Worm (Caenorhabditis elegans): ENCODE data around the gene Y43F8B.29.
A peak's percentile ranks its signal among the peaks of the same experiment; 100 is the strongest.

Y43F8B.29 gene

DNA sequence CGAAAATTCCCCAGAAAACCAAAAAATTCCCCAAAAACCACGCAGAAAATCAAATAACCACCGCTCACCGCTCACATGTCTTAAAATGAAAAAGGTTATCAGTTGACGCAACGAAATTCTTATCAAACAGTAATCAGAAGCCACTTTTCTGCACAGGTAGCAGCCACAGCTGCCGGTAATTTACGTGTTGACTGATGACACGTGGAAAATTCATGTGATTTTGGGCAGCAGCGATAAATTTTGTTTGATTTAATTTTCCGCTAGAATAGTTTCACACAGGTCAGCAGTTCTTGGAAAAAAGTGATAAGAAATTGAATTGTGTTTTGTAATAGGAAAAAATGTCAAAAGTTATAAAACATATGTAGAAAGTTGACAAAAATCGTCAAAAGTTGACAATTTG lies 36.2 kb downstream of the Y43F8B.29 start (continued):
- TF ChIP-seq mdl-1 (tag; optimal IDR thresholded peaks at IDR 0.05) (peak; percentile 5 to 91), dmd-8 (GFP tag; IDR thresholded peaks at IDR 0.05) (no peak), cey-2 (tag; optimal IDR thresholded peaks at IDR 0.05; ENCODE audit: borderline replicate concordance, insufficient read depth) (peak; percentile 80), lin-15B (tag; optimal IDR thresholded peaks at IDR 0.05) (no peak), arid-1 (GFP tag; conservative IDR thresholded peaks at IDR 0.05) (no peak), ZK546.5 (tag; optimal IDR thresholded peaks at IDR 0.05) (no peak), nhr-111 (GFP tag; optimal IDR thresholded peaks at IDR 0.05) (no peak), madf-5 (GFP tag; IDR thresholded peaks at IDR 0.05) (no peak), F26F4.8 (GFP tag; conservative IDR thresholded peaks at IDR 0.05) (no peak), zfp-3 (GFP tag; conservative IDR thresholded peaks at IDR 0.05) (0 out of 2 replicates have a peak, but pooled peaks have one; percentile 14), nhr-77 (tag; optimal IDR thresholded peaks at IDR 0.05) (peak; percentile 91), mes-2 (tag; optimal IDR thresholded peaks at IDR 0.05; ENCODE audit: poor library complexity, severe bottlenecking) (no peak), zip-11 (GFP tag; IDR thresholded peaks at IDR 0.05) (no peak), spr-3 (GFP tag; optimal IDR thresholded peaks at IDR 0.05) (no peak), php-3 (GFP tag; IDR thresholded peaks at IDR 0.05) (peak; percentile 100), ceh-20 (GFP tag; IDR thresholded peaks at IDR 0.05) (peak; percentile 97), set-16 (GFP tag; IDR thresholded peaks at IDR 0.05) (no peak), gei-8 (GFP tag; optimal IDR thresholded peaks at IDR 0.05) (peak; percentile 82), mdt-29 (GFP tag; IDR thresholded peaks at IDR 0.05) (peak; percentile 59), egl-27 (tag; optimal IDR thresholded peaks at IDR 0.05) (no peak), Y75B8A.6 (GFP tag; IDR thresholded peaks at IDR 0.05) (0 out of 2 replicates have a peak, but pooled peaks have one; percentile 34), nhr-10 (tag; optimal IDR thresholded peaks at IDR 0.05) (no peak), lin-1 (GFP tag; IDR thresholded peaks at IDR 0.05) (peak; percentile 88), F44E2.7 (GFP tag; IDR thresholded peaks at IDR 0.05) (no peak), nhr-11 (tag; optimal IDR thresholded peaks at IDR 0.05) (no peak), unc-130 (GFP tag; optimal IDR thresholded peaks at IDR 0.05) (no peak), ZK337.2 (GFP tag; IDR thresholded peaks at IDR 0.05) (no peak), nhr-76 (tag; optimal IDR thresholded peaks at IDR 0.05) (no peak), hlh-11 (tag; optimal IDR thresholded peaks at IDR 0.05) (peak; percentile 98), zip-2 (tag; optimal IDR thresholded peaks at IDR 0.05) (no peak), unc-39 (tag; optimal IDR thresholded peaks at IDR 0.05) (no peak), hlh-30 (tag; optimal IDR thresholded peaks at IDR 0.05; ENCODE audit: insufficient read depth) (peak; percentile 96), nhr-48 (tag; optimal IDR thresholded peaks at IDR 0.05) (peak; percentile 83), saeg-2 (GFP tag; IDR thresholded peaks at IDR 0.05) (peak; percentile 79), daf-8 (GFP tag; IDR thresholded peaks at IDR 0.05) (no peak), attf-4 (tag; optimal IDR thresholded peaks at IDR 0.05) (no peak), dmd-9 (GFP tag; IDR thresholded peaks at IDR 0.05) (no peak), pha-4 (GFP tag; IDR thresholded peaks at IDR 0.05) (peak; percentile 66), pha-4 (tag; optimal IDR thresholded peaks at IDR 0.05) (peak; percentile 6), mep-1 (tag; optimal IDR thresholded peaks at IDR 0.05) (peak; percentile 49), hif-1 (tag; optimal IDR thresholded peaks at IDR 0.05) (peak in 1 of 2 experiments; percentile 17), Y5F2A.4 (GFP tag; optimal IDR thresholded peaks at IDR 0.05) (no peak), zfp-2 (tag; optimal IDR thresholded peaks at IDR 0.05) (no peak), fos-1 (tag; optimal IDR thresholded peaks at IDR 0.05) (no peak), F10B5.3 (tag; optimal IDR thresholded peaks at IDR 0.05) (no peak), mxl-2 (GFP tag; conservative IDR thresholded peaks at IDR 0.05) (peak; percentile 89), madf-9 (GFP tag; conservative IDR thresholded peaks at IDR 0.05) (no peak), nhr-41 (GFP tag; IDR thresholded peaks at IDR 0.05) (peak; percentile 75; the same call in 1 of the 2 replicates), tra-1 (GFP tag; IDR thresholded peaks at IDR 0.05) (peak; percentile 97), nhr-237 (tag; optimal IDR thresholded peaks at IDR 0.05) (no peak), tag-97 (GFP tag; IDR thresholded peaks at IDR 0.05) (no peak)
